Worm (Caenorhabditis elegans): ENCODE data around the gene col-42.

- TF ChIP-seq ceh-28 (tag; optimal IDR thresholded peaks at IDR 0.05) (no peak), tbx-2 (tag; optimal IDR thresholded peaks at IDR 0.05) (no peak), nhr-25 (tag; optimal IDR thresholded peaks at IDR 0.05) (no peak), elt-3 (tag; optimal IDR thresholded peaks at IDR 0.05) (no peak), unc-62 (GFP tag; optimal IDR thresholded peaks at IDR 0.05) (no peak), nhr-11 (tag; optimal IDR thresholded peaks at IDR 0.05) (no peak)
Measured at ce11 chrV:18589585-18589984, 48.7 kb upstream of the col-42 start.
